Worm (Caenorhabditis elegans) whole organism, L4 larva: ENCODE results near the gene nuo-4.

Experiments
- F26F4.8 ChIP-seq: fragments of 200-800 bp; sonication (Bioruptor generic); conservative IDR thresholded peaks from 2 replicates; pipeline ENCODE4 v1.3.6; 2022; ENCODE audit warnings: missing genetic modification characterization, missing compliant biosample characterization
- F49E8.2 ChIP-seq: sonication (generic microtip); optimal IDR thresholded peaks from 2 replicates; lab custom pipeline; 2016; ENCODE audit warnings: missing compliant biosample characterization, mild to moderate bottlenecking, missing genetic modification characterization, borderline replicate concordance
- T20F7.1 ChIP-seq: fragments of 200-800 bp; sonication (Bioruptor generic); optimal IDR thresholded peaks from 2 replicates; lab custom pipeline; 2018; ENCODE audit warnings: mild to moderate bottlenecking, missing genetic modification characterization, missing compliant biosample characterization
- Y48G9A.11 ChIP-seq: fragments of 200-800 bp; sonication (Bioruptor generic); IDR thresholded peaks from 2 replicates; pipeline ENCODE4 v1.3.6; 2022; ENCODE audit warnings: missing genetic modification reagents, missing genetic modification characterization, missing compliant biosample characterization
- Y5F2A.4 ChIP-seq: fragments of 200-800 bp; sonication (Bioruptor generic); optimal IDR thresholded peaks from 2 replicates; lab custom pipeline; 2018; ENCODE audit warnings: mild to moderate bottlenecking, missing genetic modification characterization, missing compliant biosample characterization
- aha-1 ChIP-seq: fragments of 150-350 bp; peaks from one replicate; lab custom pipeline; 2014; ENCODE audit warnings: missing biosample characterization, missing genetic modification characterization
- ama-1 ChIP-seq: fragments of 150-350 bp; optimal IDR thresholded peaks from 2 replicates; lab custom pipeline; 2014; ENCODE audit warnings: inconsistent platforms, mixed read lengths
- attf-4 ChIP-seq: sonication (generic microtip); optimal IDR thresholded peaks from 3 replicates; lab custom pipeline; 2017; ENCODE audit warnings: missing biosample characterization, missing genetic modification characterization
- ceh-20 ChIP-seq: fragments of 200-800 bp; sonication (Bioruptor generic); IDR thresholded peaks from 2 replicates; pipeline ENCODE4 v1.3.6; 2022; ENCODE audit warnings: missing genetic modification reagents, missing genetic modification characterization, missing compliant biosample characterization
- ceh-28 ChIP-seq: fragments of 150-350 bp; optimal IDR thresholded peaks from 2 replicates; lab custom pipeline; 2014; ENCODE audit warnings: missing biosample characterization, missing genetic modification reagents, missing genetic modification characterization
- ceh-44 ChIP-seq: fragments of 200-800 bp; sonication (Bioruptor generic); IDR thresholded peaks from 2 replicates; pipeline ENCODE4 v1.3.6; 2022; ENCODE audit warnings: missing genetic modification reagents, missing genetic modification characterization, missing compliant biosample characterization
- ceh-62 ChIP-seq: sonication (generic microtip); optimal IDR thresholded peaks from 2 replicates; lab custom pipeline; 2017; ENCODE audit warnings: missing biosample characterization, missing genetic modification characterization
- ces-1 ChIP-seq: fragments of 150-350 bp; sonication (generic microtip); optimal IDR thresholded peaks from 4 replicates; lab custom pipeline; 2014; ENCODE audit warnings: missing biosample characterization, missing genetic modification reagents, missing genetic modification characterization
- cey-2 ChIP-seq: sonication (generic microtip); optimal IDR thresholded peaks from 3 replicates; lab custom pipeline; 2017; ENCODE audit warnings: missing genetic modification characterization, mild to moderate bottlenecking, missing compliant biosample characterization, antibody characterized with exemption, borderline replicate concordance; ENCODE audit not compliant: insufficient read depth
- daf-12 ChIP-seq: fragments of 150-350 bp; optimal IDR thresholded peaks from 2 replicates; lab custom pipeline; 2014; ENCODE audit warnings: missing biosample characterization, missing genetic modification reagents, missing genetic modification characterization
- daf-19 ChIP-seq: fragments of 200-800 bp; sonication (Bioruptor generic); conservative IDR thresholded peaks from 2 replicates; pipeline ENCODE4 v1.3.6; 2022; ENCODE audit warnings: missing genetic modification characterization, missing compliant biosample characterization
- dmd-6 ChIP-seq: fragments of 200-800 bp; sonication (Bioruptor generic); IDR thresholded peaks from 2 replicates; pipeline ENCODE4 v1.3.6; 2022; ENCODE audit warnings: missing genetic modification reagents, missing genetic modification characterization, missing compliant biosample characterization
- dpl-1 ChIP-seq: fragments of 150-350 bp; optimal IDR thresholded peaks from 2 replicates; lab custom pipeline; 2014; ENCODE audit warnings: missing biosample characterization, missing genetic modification reagents, missing genetic modification characterization
- egl-27 ChIP-seq: sonication (generic microtip); optimal IDR thresholded peaks from 3 replicates; lab custom pipeline; 2017; ENCODE audit warnings: missing biosample characterization, missing genetic modification reagents, missing genetic modification characterization
- egl-43 ChIP-seq: fragments of 200-800 bp; sonication (Bioruptor generic); IDR thresholded peaks from 2 replicates; pipeline ENCODE4 v1.3.6; 2022; ENCODE audit warnings: missing genetic modification reagents, missing genetic modification characterization, missing compliant biosample characterization
- fkh-10 ChIP-seq: fragments of 150-350 bp; optimal IDR thresholded peaks from 2 replicates; lab custom pipeline; 2014; ENCODE audit warnings: missing biosample characterization, missing genetic modification reagents, missing genetic modification characterization
- fos-1 ChIP-seq: fragments of 150-350 bp; optimal IDR thresholded peaks from 2 replicates; lab custom pipeline; 2014; ENCODE audit warnings: missing biosample characterization, missing genetic modification characterization
- gei-8 ChIP-seq: fragments of 200-800 bp; sonication (Bioruptor generic); optimal IDR thresholded peaks from 2 replicates; lab custom pipeline; 2018; ENCODE audit warnings: mild to moderate bottlenecking, missing genetic modification characterization, missing compliant biosample characterization
- hlh-11 ChIP-seq: fragments of 200-800 bp; sonication (Bioruptor generic); optimal IDR thresholded peaks from 2 replicates; lab custom pipeline; 2018; ENCODE audit warnings: mild to moderate bottlenecking, missing genetic modification characterization, missing compliant biosample characterization
- hlh-30 ChIP-seq: sonication (generic microtip); optimal IDR thresholded peaks from 2 replicates; lab custom pipeline; 2017; ENCODE audit warnings: antibody characterized with exemption, mild to moderate bottlenecking, missing genetic modification characterization, missing compliant biosample characterization; ENCODE audit not compliant: insufficient read depth
- jun-1 ChIP-seq: fragments of 150-350 bp; optimal IDR thresholded peaks from 2 replicates; lab custom pipeline; 2014; ENCODE audit warnings: missing biosample characterization, missing genetic modification reagents, missing genetic modification characterization
- lin-13 ChIP-seq: fragments of 150-350 bp; optimal IDR thresholded peaks from 2 replicates; lab custom pipeline; 2014; ENCODE audit warnings: missing biosample characterization, missing genetic modification reagents, missing genetic modification characterization
- lin-38 ChIP-seq: fragments of 200-800 bp; sonication (Bioruptor generic); IDR thresholded peaks from 2 replicates; pipeline ENCODE4 v1.3.6; 2022; ENCODE audit warnings: missing genetic modification reagents, missing genetic modification characterization, missing compliant biosample characterization
- lir-3 ChIP-seq: sonication (generic microtip); optimal IDR thresholded peaks from 2 replicates; lab custom pipeline; 2016; ENCODE audit warnings: mild to moderate bottlenecking, missing genetic modification characterization, missing compliant biosample characterization
- madf-9 ChIP-seq: fragments of 200-800 bp; sonication (Bioruptor generic); conservative IDR thresholded peaks from 2 replicates; pipeline ENCODE4 v1.3.6; 2022; ENCODE audit warnings: missing genetic modification reagents, missing genetic modification characterization, missing compliant biosample characterization
- mdl-1 ChIP-seq, 2 experiments: fragments of 150-350 bp in 1 of 2; sonication (generic microtip) in 1 of 2; optimal IDR thresholded peaks; 2 replicates each; lab custom pipeline; 2014 to 2017; ENCODE audit warnings: missing biosample characterization in 2 of 2, missing genetic modification characterization in 2 of 2
- mdt-29 ChIP-seq: fragments of 200-800 bp; sonication (Bioruptor generic); IDR thresholded peaks from 2 replicates; pipeline ENCODE4 v1.3.6; 2022; ENCODE audit warnings: missing genetic modification reagents, missing genetic modification characterization, missing compliant biosample characterization
- mep-1 ChIP-seq: fragments of 150-350 bp; sonication (generic microtip); optimal IDR thresholded peaks from 3 replicates; lab custom pipeline; 2014; ENCODE audit warnings: missing biosample characterization, missing genetic modification characterization
- nhr-102 ChIP-seq: sonication (generic microtip); optimal IDR thresholded peaks from 2 replicates; lab custom pipeline; 2016; ENCODE audit warnings: mild to moderate bottlenecking, missing genetic modification characterization, moderate library complexity, missing compliant biosample characterization
- nhr-11 ChIP-seq: fragments of 150-350 bp; optimal IDR thresholded peaks from 2 replicates; lab custom pipeline; 2014; ENCODE audit warnings: missing biosample characterization, missing genetic modification characterization
- nhr-41 ChIP-seq: fragments of 200-800 bp; sonication (Bioruptor generic); IDR thresholded peaks from 2 replicates; pipeline ENCODE4 v1.3.6; 2022; ENCODE audit warnings: missing genetic modification reagents, missing genetic modification characterization, missing compliant biosample characterization
- nhr-48 ChIP-seq: sonication (generic microtip); optimal IDR thresholded peaks from 2 replicates; lab custom pipeline; 2016; ENCODE audit warnings: mild to moderate bottlenecking, missing genetic modification characterization, missing compliant biosample characterization
- pha-4 ChIP-seq, 2 experiments: fragments of 150-350 bp in 1 of 2; fragments of 200-800 bp in 1 of 2; sonication (Bioruptor generic) in 1 of 2; IDR thresholded peaks in 1 of 2; optimal IDR thresholded peaks in 1 of 2; 2 replicates each; pipeline versions ENCODE4 v1.3.6 to Lab custom; 2014 to 2022; ENCODE audit warnings: missing genetic modification characterization in 2 of 2, missing genetic modification reagents in 2 of 2, missing biosample characterization in 1 of 2, missing compliant biosample characterization in 1 of 2
- php-3 ChIP-seq: fragments of 200-800 bp; sonication (Bioruptor generic); IDR thresholded peaks from 2 replicates; pipeline ENCODE4 v1.3.6; 2022; ENCODE audit warnings: missing genetic modification reagents, missing genetic modification characterization, missing compliant biosample characterization
- pqm-1 ChIP-seq: sonication (generic microtip); optimal IDR thresholded peaks from 2 replicates; lab custom pipeline; 2017; ENCODE audit warnings: missing biosample characterization, missing genetic modification characterization
- saeg-2 ChIP-seq: fragments of 200-800 bp; sonication (Bioruptor generic); IDR thresholded peaks from 2 replicates; pipeline ENCODE4 v1.3.6; 2022; ENCODE audit warnings: missing genetic modification reagents, missing genetic modification characterization, missing compliant biosample characterization
- spr-1 ChIP-seq: sonication (generic microtip); optimal IDR thresholded peaks from 2 replicates; lab custom pipeline; 2016; ENCODE audit warnings: mild to moderate bottlenecking, missing genetic modification characterization, missing compliant biosample characterization
- spr-3 ChIP-seq: fragments of 200-800 bp; sonication (Bioruptor generic); optimal IDR thresholded peaks from 2 replicates; lab custom pipeline; 2018; ENCODE audit warnings: mild to moderate bottlenecking, missing genetic modification characterization, missing compliant biosample characterization
- tag-97 ChIP-seq: fragments of 200-800 bp; sonication (Bioruptor generic); IDR thresholded peaks from 2 replicates; pipeline ENCODE4 v1.3.6; 2022; ENCODE audit warnings: missing genetic modification characterization, missing compliant biosample characterization
- vab-7 ChIP-seq: fragments of 200-800 bp; sonication (Bioruptor generic); IDR thresholded peaks from 2 replicates; pipeline ENCODE4 v1.3.6; 2022; ENCODE audit warnings: missing genetic modification reagents, missing genetic modification characterization, missing compliant biosample characterization
- zfp-3 ChIP-seq: fragments of 200-800 bp; sonication (Bioruptor generic); conservative IDR thresholded peaks from 2 replicates; pipeline ENCODE4 v1.3.6; 2022; ENCODE audit warnings: missing genetic modification reagents, missing genetic modification characterization, missing compliant biosample characterization
- zip-11 ChIP-seq: fragments of 200-800 bp; sonication (Bioruptor generic); IDR thresholded peaks from 2 replicates; pipeline ENCODE4 v1.3.6; 2022; ENCODE audit warnings: missing genetic modification characterization, missing compliant biosample characterization
- zip-2 ChIP-seq: fragments of 150-350 bp; optimal IDR thresholded peaks from 2 replicates; lab custom pipeline; 2014; ENCODE audit warnings: missing biosample characterization, missing genetic modification characterization
- ztf-11 ChIP-seq: fragments of 150-350 bp; optimal IDR thresholded peaks from 2 replicates; lab custom pipeline; 2014; ENCODE audit warnings: missing biosample characterization, missing genetic modification characterization
- ztf-7 ChIP-seq: fragments of 150-350 bp; optimal IDR thresholded peaks from 2 replicates; lab custom pipeline; 2014; ENCODE audit warnings: missing biosample characterization, missing genetic modification characterization

Gene nuo-4

ce11 chrIII:7179538-7180301 lies 21.1 kb upstream of the nuo-4 start, which contains the start of the genes rps-14 and rpl-36 (continued):
- TF ChIP-seq ztf-7 (tag; lab: Kevin White, UChicago) (peak; percentile 75), lin-38 (peak; percentile 86), lin-13 (GFP tag; lab: Kevin White, UChicago) (peak; percentile 60), hlh-30 (tag; lab: Kevin White, UChicago) (peak; percentile 77), madf-9 (no peak), Y5F2A.4 (GFP tag; lab: Kevin White, UChicago) (no peak), dmd-6 (GFP tag; lab: Robert Waterston, UW) (peak; percentile 71), gei-8 (no peak), ceh-44 (GFP tag; lab: Robert Waterston, UW) (no peak), saeg-2 (no peak), ztf-11 (no peak), ceh-28 (tag; lab: Kevin White, UChicago) (no peak), mdt-29 (GFP tag; lab: Robert Waterston, UW) (no peak), lir-3 (tag; lab: Kevin White, UChicago) (no peak), aha-1 (tag; lab: Kevin White, UChicago) (peak; percentile 98), fos-1 (tag; lab: Kevin White, UChicago) (no peak), daf-19 (GFP tag; lab: Robert Waterston, UW) (no peak), zip-2 (peak; percentile 9), cey-2 (tag; lab: Kevin White, UChicago) (no peak), Y48G9A.11 (GFP tag; lab: Robert Waterston, UW) (no peak), nhr-102 (tag; lab: Kevin White, UChicago) (peak; percentile 75), php-3 (GFP tag; lab: Robert Waterston, UW) (no peak), spr-3 (GFP tag; lab: Kevin White, UChicago) (peak; percentile 16), egl-27 (tag; lab: Kevin White, UChicago) (no peak), jun-1 (tag; lab: Kevin White, UChicago) (peak; percentile 21), ceh-62 (tag; lab: Kevin White, UChicago) (no peak), nhr-41 (GFP tag; lab: Robert Waterston, UW) (no peak), pqm-1 (tag; lab: Kevin White, UChicago) (no peak), nhr-48 (tag; lab: Kevin White, UChicago) (peak; percentile 35), ces-1 (GFP tag; lab: Kevin White, UChicago) (peak; percentile 12), zip-11 (no peak), daf-12 (tag; lab: Kevin White, UChicago) (no peak), mep-1 (tag; lab: Kevin White, UChicago) (peak; percentile 91), vab-7 (GFP tag; lab: Robert Waterston, UW) (no peak), ceh-20 (GFP tag; lab: Robert Waterston, UW) (peak; percentile 63; the same call in 1 of the 2 replicates), nhr-11 (tag; lab: Kevin White, UChicago) (peak; percentile 81), attf-4 (tag; lab: Kevin White, UChicago) (no peak), T20F7.1 (peak; percentile 90), pha-4 (GFP tag; IDR thresholded peaks at IDR 0.05; lab: Robert Waterston, UW) (peak; percentile 35; the same call in 1 of the 2 replicates), pha-4 (tag; optimal IDR thresholded peaks at IDR 0.05; lab: Kevin White, UChicago) (peak; percentile 92), dpl-1 (GFP tag; lab: Kevin White, UChicago) (peak; percentile 89), F49E8.2 (no peak), hlh-11 (tag; lab: Kevin White, UChicago) (peak; percentile 80), mdl-1 (tag; optimal IDR thresholded peaks at IDR 0.05; lab: Kevin White, UChicago) (peak in 1 of 2 experiments; percentile 16), F26F4.8 (no peak), tag-97 (no peak), egl-43 (GFP tag; lab: Robert Waterston, UW) (no peak), spr-1 (tag; lab: Kevin White, UChicago) (peak; percentile 65), ama-1 (lab: Kevin White, UChicago) (peak; percentile 71), fkh-10 (GFP tag; lab: Kevin White, UChicago) (peak; percentile 49), zfp-3 (peak; percentile 84)
